Fruit fly (Drosophila melanogaster) S2 (cell line): Measurements from ENCODE around the gene Ublcp1.

Experiments
- CG8478 ChIP-seq: fragments of >200 bp; optimal IDR thresholded peaks from 2 replicates; lab custom pipeline; 2018
- CTCF ChIP-seq, 2 experiments: fragments of >200 bp; optimal IDR thresholded peaks; 2 replicates each; lab custom pipeline; 2018

DNA sequence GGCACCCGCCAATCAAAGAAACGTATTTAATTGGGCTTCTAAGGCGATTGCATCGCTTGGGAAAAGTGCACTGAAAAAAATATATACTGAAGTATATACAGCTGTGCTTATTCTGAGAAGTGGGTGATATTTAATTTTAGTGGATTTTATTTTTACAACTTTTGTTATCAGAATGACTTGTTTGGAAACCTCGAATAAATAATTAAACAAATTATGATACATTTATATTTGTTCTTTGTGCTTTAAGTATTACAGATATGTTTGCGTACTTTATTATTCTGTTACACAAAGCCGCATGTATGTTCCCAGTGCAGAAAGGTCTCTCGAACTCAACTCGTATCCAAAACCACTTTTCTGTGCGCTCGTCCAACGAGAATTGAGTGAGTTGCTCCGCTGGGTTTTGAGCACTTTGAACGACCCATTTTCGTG, 12.6 kb upstream of the Ublcp1 start:
- TF ChIP-seq CTCF (optimal IDR thresholded peaks at IDR 0.05; lab: Kevin White, UChicago) = no peak
- TF ChIP-seq CG8478 (lab: Kevin White, UChicago) = no peak
